Fruit fly (Drosophila melanogaster) whole organism, adult: ENCODE data around the gene CG32537.

Experiments used
- CG11617 ChIP-seq: fragments of 200-800 bp; sonication (Bioruptor generic); optimal IDR thresholded peaks from 2 replicates; lab custom pipeline; 2017; ENCODE audit warnings: mild to moderate bottlenecking, missing biosample characterization, missing genetic modification reagents, missing genetic modification characterization
- CG12768 ChIP-seq: fragments of 200-800 bp; sonication (Bioruptor generic); optimal IDR thresholded peaks from 2 replicates; lab custom pipeline; 2017; ENCODE audit warnings: missing biosample characterization, missing genetic modification characterization, mild to moderate bottlenecking, moderate library complexity, missing genetic modification reagents
- CG14711 ChIP-seq: fragments of 200-800 bp; sonication (Bioruptor generic); optimal IDR thresholded peaks from 2 replicates; lab custom pipeline; 2018; ENCODE audit warnings: missing biosample characterization, mild to moderate bottlenecking, missing genetic modification characterization, moderate library complexity
- CG1620 ChIP-seq: fragments of 200-800 bp; sonication (Bioruptor generic); optimal IDR thresholded peaks from 2 replicates; lab custom pipeline; 2016; ENCODE audit warnings: missing biosample characterization, missing genetic modification characterization
- CG33017 ChIP-seq: fragments of 200-800 bp; sonication (Bioruptor generic); optimal IDR thresholded peaks from 2 replicates; lab custom pipeline; 2018; ENCODE audit warnings: missing biosample characterization, mild to moderate bottlenecking, missing genetic modification characterization, moderate library complexity
- CG5204 ChIP-seq: fragments of 200-800 bp; sonication (Bioruptor generic); optimal IDR thresholded peaks from 2 replicates; lab custom pipeline; 2016; ENCODE audit warnings: missing biosample characterization, missing genetic modification characterization
- CG7045 ChIP-seq: fragments of 200-800 bp; sonication (Bioruptor generic); optimal IDR thresholded peaks from 2 replicates; lab custom pipeline; 2017; ENCODE audit warnings: missing biosample characterization, mild to moderate bottlenecking, missing genetic modification characterization
- CG7101 ChIP-seq: fragments of 200-800 bp; sonication (Bioruptor generic); optimal IDR thresholded peaks from 2 replicates; lab custom pipeline; 2018; ENCODE audit warnings: missing biosample characterization, mild to moderate bottlenecking, missing genetic modification characterization, moderate library complexity
- Clk ChIP-seq: fragments of 200-800 bp; sonication (Bioruptor generic); optimal IDR thresholded peaks from 2 replicates; lab custom pipeline; 2017; ENCODE audit warnings: missing biosample characterization, missing genetic modification characterization
- Crg-1 ChIP-seq: fragments of 200-800 bp; sonication (Bioruptor generic); optimal IDR thresholded peaks from 2 replicates; lab custom pipeline; 2016; ENCODE audit warnings: missing biosample characterization, missing genetic modification characterization
- Hr96 ChIP-seq: fragments of 200-800 bp; sonication (Bioruptor generic); optimal IDR thresholded peaks from 2 replicates; lab custom pipeline; 2016; ENCODE audit warnings: missing biosample characterization, missing genetic modification characterization
- Mnt ChIP-seq: fragments of 200-800 bp; sonication (Bioruptor generic); optimal IDR thresholded peaks from 2 replicates; lab custom pipeline; 2016; ENCODE audit warnings: missing biosample characterization, mild to moderate bottlenecking, missing genetic modification characterization
- bab1 ChIP-seq: fragments of 200-800 bp; sonication (Bioruptor generic); optimal IDR thresholded peaks from 3 replicates; lab custom pipeline; 2019; ENCODE audit warnings: missing biosample characterization, mild to moderate bottlenecking, missing genetic modification characterization, moderate library complexity
- cic ChIP-seq: fragments of 200-800 bp; sonication (Bioruptor generic); optimal IDR thresholded peaks from 2 replicates; lab custom pipeline; 2017; ENCODE audit warnings: missing biosample characterization, mild to moderate bottlenecking, missing genetic modification characterization, moderate library complexity
- cnc ChIP-seq, 2 experiments: fragments of >200 bp; optimal IDR thresholded peaks; 2 replicates each; lab custom pipeline; 2017
- kay ChIP-seq: fragments of 200-800 bp; sonication (Bioruptor generic); peaks from one replicate; lab custom pipeline; 2016; ENCODE audit warnings: missing biosample characterization, missing genetic modification characterization, borderline replicate concordance
- ovo ChIP-seq: fragments of 200-800 bp; sonication (Bioruptor generic); optimal IDR thresholded peaks from 2 replicates; lab custom pipeline; 2016; ENCODE audit warnings: missing biosample characterization, missing genetic modification characterization
- pad ChIP-seq: fragments of 200-800 bp; sonication (Bioruptor generic); optimal IDR thresholded peaks from 3 replicates; lab custom pipeline; 2017; ENCODE audit warnings: missing biosample characterization, missing genetic modification characterization, mild to moderate bottlenecking, moderate library complexity, missing genetic modification reagents
- tj ChIP-seq: fragments of 200-800 bp; sonication (Bioruptor generic); optimal IDR thresholded peaks from 3 replicates; lab custom pipeline; 2017; ENCODE audit warnings: missing biosample characterization, mild to moderate bottlenecking, missing genetic modification characterization, moderate library complexity
- toe ChIP-seq: fragments of 200-800 bp; sonication (Bioruptor generic); optimal IDR thresholded peaks from 2 replicates; lab custom pipeline; 2016; ENCODE audit warnings: missing biosample characterization, missing genetic modification characterization

Gene CG32537

dm6 chrX:19299367-19299766, 23.0 kb upstream of the CG32537 start:
- TF ChIP-seq cic (GFP tag; lab: Kevin White, UChicago): no peak
- no peak for TF ChIP-seq ovo (GFP tag; lab: Kevin White, UChicago)
- no peak for TF ChIP-seq Clk
- no peak for TF ChIP-seq CG11617 (GFP tag; lab: Kevin White, UChicago)
- no peak for TF ChIP-seq CG12768 (GFP tag; lab: Kevin White, UChicago)
- TF ChIP-seq CG7045 (GFP tag; lab: Kevin White, UChicago): no peak
- no peak for TF ChIP-seq Crg-1 (GFP tag; lab: Kevin White, UChicago)
- no peak for TF ChIP-seq CG5204 (GFP tag; lab: Kevin White, UChicago)
- no peak for TF ChIP-seq Hr96 (GFP tag; lab: Kevin White, UChicago)
- no peak for TF ChIP-seq CG1620 (GFP tag; lab: Kevin White, UChicago)

dm6 chrX:19298785-19299114, 22.4 kb upstream of the CG32537 start:
- TF ChIP-seq CG14711 (tag; lab: Kevin White, UChicago) (peak; percentile 55), kay (no peak), Hr96 (GFP tag; lab: Kevin White, UChicago) (no peak), tj (GFP tag; lab: Kevin White, UChicago) (no peak), CG11617 (GFP tag; lab: Kevin White, UChicago) (no peak), Mnt (GFP tag; lab: Kevin White, UChicago) (no peak), Crg-1 (GFP tag; lab: Kevin White, UChicago) (no peak), pad (no peak), CG1620 (GFP tag; lab: Kevin White, UChicago) (peak; percentile 13), CG5204 (GFP tag; lab: Kevin White, UChicago) (peak; percentile 39), cnc (optimal IDR thresholded peaks at IDR 0.05; lab: Kevin White, UChicago) (no peak), CG33017 (tag; lab: Kevin White, UChicago) (no peak), bab1 (GFP tag; lab: Kevin White, UChicago) (peak; percentile 21), toe (GFP tag; lab: Kevin White, UChicago) (no peak), Clk (no peak), cic (GFP tag; lab: Kevin White, UChicago) (no peak), CG7045 (GFP tag; lab: Kevin White, UChicago) (no peak), CG7101 (tag; lab: Kevin White, UChicago) (peak; percentile 17), CG12768 (GFP tag; lab: Kevin White, UChicago) (no peak), ovo (GFP tag; lab: Kevin White, UChicago) (no peak)

dm6 chrX:19297899-19298784, 21.8 kb upstream of the CG32537 start, which contains the start of gene CG8034:
Gene CG8034 (minus strand): TSS chrX:19298162.
- TF ChIP-seq toe (GFP tag; lab: Kevin White, UChicago) (peak; percentile 91), Mnt (GFP tag; lab: Kevin White, UChicago) (peak; percentile 91), bab1 (GFP tag; lab: Kevin White, UChicago) (peak; percentile 97), CG33017 (tag; lab: Kevin White, UChicago) (peak; percentile 90), CG14711 (tag; lab: Kevin White, UChicago) (peak; percentile 87), Crg-1 (GFP tag; lab: Kevin White, UChicago) (peak; percentile 94), cic (GFP tag; lab: Kevin White, UChicago) (peak; percentile 84), pad (peak; percentile 91), cnc (optimal IDR thresholded peaks at IDR 0.05; lab: Kevin White, UChicago) (no peak), tj (GFP tag; lab: Kevin White, UChicago) (peak; percentile 89), CG7101 (tag; lab: Kevin White, UChicago) (peak; percentile 97), CG5204 (GFP tag; lab: Kevin White, UChicago) (peak; percentile 94), CG11617 (GFP tag; lab: Kevin White, UChicago) (peak; percentile 97), Clk (peak; percentile 79), CG7045 (GFP tag; lab: Kevin White, UChicago) (peak; percentile 88), kay (peak; percentile 84), ovo (GFP tag; lab: Kevin White, UChicago) (peak; percentile 96), CG1620 (GFP tag; lab: Kevin White, UChicago) (peak; percentile 95), CG12768 (GFP tag; lab: Kevin White, UChicago) (peak; percentile 89), Hr96 (GFP tag; lab: Kevin White, UChicago) (peak; percentile 97)

- TF ChIP-seq Hr96 (GFP tag; lab: Kevin White, UChicago) (no peak), CG7045 (GFP tag; lab: Kevin White, UChicago) (no peak), cic (GFP tag; lab: Kevin White, UChicago) (no peak), toe (GFP tag; lab: Kevin White, UChicago) (no peak), CG12768 (GFP tag; lab: Kevin White, UChicago) (no peak), pad (no peak), Clk (no peak), bab1 (GFP tag; lab: Kevin White, UChicago) (no peak), Mnt (GFP tag; lab: Kevin White, UChicago) (no peak)
These were observed 19.6 kb upstream of the CG32537 start for dm6 chrX:19295831-19296423.

- TF ChIP-seq cic (GFP tag; lab: Kevin White, UChicago): no peak
- no peak for TF ChIP-seq bab1 (GFP tag; lab: Kevin White, UChicago)
- TF ChIP-seq CG7045 (GFP tag; lab: Kevin White, UChicago): no peak
- TF ChIP-seq ovo (GFP tag; lab: Kevin White, UChicago): no peak
These were observed 18.6 kb upstream of the CG32537 start for dm6 chrX:19294953-19295352.
